Fruit fly (Drosophila melanogaster): ENCODE measurements around the gene CG17169.

The CG17169 gene

DNA sequence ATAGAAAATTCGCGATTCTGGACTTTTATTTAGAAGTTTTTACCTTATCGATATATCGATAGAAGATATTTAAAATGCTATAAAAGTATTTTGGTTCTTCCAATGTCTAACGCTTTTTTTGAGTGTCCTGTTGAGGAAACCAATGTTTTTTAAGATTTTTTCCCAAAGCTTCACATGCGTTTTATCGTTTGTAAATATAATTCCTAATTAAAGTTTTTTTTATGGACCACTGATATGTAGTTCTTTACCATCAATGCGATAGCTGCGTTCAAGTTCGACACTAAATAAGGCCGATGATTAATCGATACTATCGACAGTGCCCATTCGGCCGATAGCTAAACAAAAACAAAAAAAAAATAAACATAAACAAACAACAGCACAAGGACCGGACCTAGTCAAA is 21.2 kb downstream of the CG17169 start, which contains the start of gene ATbp:
Gene ATbp (plus strand): TSS at position 312 of the 400 bp plus-strand sequence.
- no peak for TF ChIP-seq D1 (tag; optimal IDR thresholded peaks at IDR 0.05)
- TF ChIP-seq Pif1B (GFP tag; optimal IDR thresholded peaks at IDR 0.05): no peak
- no peak for TF ChIP-seq CG8301 (tag; optimal IDR thresholded peaks at IDR 0.05)
- no peak for TF ChIP-seq Ets98B (GFP tag; IDR thresholded peaks at IDR 0.05)
- TF ChIP-seq Snoo (tag; optimal IDR thresholded peaks at IDR 0.05): no peak
- no peak for TF ChIP-seq Pif1A (GFP tag; optimal IDR thresholded peaks at IDR 0.05)
- no peak for TF ChIP-seq CG15710 (tag; optimal IDR thresholded peaks at IDR 0.05)
- TF ChIP-seq CG13204 (GFP tag; optimal IDR thresholded peaks at IDR 0.05): no peak
- no peak for TF ChIP-seq CG17806 (tag; optimal IDR thresholded peaks at IDR 0.05)
- TF ChIP-seq fd96Ca (GFP tag; IDR thresholded peaks at IDR 0.05): no peak
- no peak for TF ChIP-seq CG34367 (tag; optimal IDR thresholded peaks at IDR 0.05)
- TF ChIP-seq EcR (GFP tag; optimal IDR thresholded peaks at IDR 0.05): no peak
- TF ChIP-seq CG8159 (tag; optimal IDR thresholded peaks at IDR 0.05): no peak
- TF ChIP-seq CG10348 (GFP tag; IDR thresholded peaks at IDR 0.05): no peak
